Fruit fly (Drosophila melanogaster) whole organism, wandering third instar larva: ENCODE measurements around the gene Sap47.

Experiments
- Abd-B ChIP-seq: fragments of >200 bp; optimal IDR thresholded peaks from 2 replicates; lab custom pipeline; 2017; ENCODE audit warnings: missing biosample characterization, missing genetic modification characterization
- CG32264 ChIP-seq: fragments of 200-800 bp; sonication (Bioruptor generic); optimal IDR thresholded peaks from 2 replicates; lab custom pipeline; 2016; ENCODE audit warnings: missing biosample characterization, missing genetic modification characterization
- CG9705 ChIP-seq: fragments of 200-800 bp; sonication (Bioruptor generic); optimal IDR thresholded peaks from 2 replicates; lab custom pipeline; 2018; ENCODE audit warnings: missing biosample characterization, mild to moderate bottlenecking, missing genetic modification characterization
- CrebA ChIP-seq: fragments of 200-800 bp; sonication (Bioruptor generic); optimal IDR thresholded peaks from 2 replicates; lab custom pipeline; 2016; ENCODE audit warnings: missing biosample characterization, mild to moderate bottlenecking, missing genetic modification characterization, borderline replicate concordance
- Dfd ChIP-seq: fragments of >200 bp; optimal IDR thresholded peaks from 2 replicates; lab custom pipeline; 2017; ENCODE audit warnings: missing biosample characterization, missing genetic modification characterization
- Dif ChIP-seq: fragments of 200-275, 200-300 bp; sonication (Bioruptor generic); optimal IDR thresholded peaks from 2 replicates; lab custom pipeline; 2018; ENCODE audit warnings: missing biosample characterization, missing genetic modification characterization; ENCODE audit not compliant: partially characterized antibody
- GATAd ChIP-seq: sonication (Bioruptor generic); optimal IDR thresholded peaks from 2 replicates; lab custom pipeline; 2016; ENCODE audit warnings: missing biosample characterization, missing genetic modification characterization
- HLH106 ChIP-seq: fragments of 200-800 bp; optimal IDR thresholded peaks from 3 replicates; lab custom pipeline; 2019; ENCODE audit warnings: missing biosample characterization, mild to moderate bottlenecking, missing genetic modification characterization, moderate library complexity
- Hnf4 ChIP-seq: fragments of 200-800 bp; sonication (Bioruptor generic); optimal IDR thresholded peaks from 2 replicates; lab custom pipeline; 2016; ENCODE audit warnings: missing biosample characterization, mild to moderate bottlenecking, missing genetic modification characterization
- Hr78 ChIP-seq: fragments of >200 bp; optimal IDR thresholded peaks from 2 replicates; lab custom pipeline; 2017; ENCODE audit warnings: missing biosample characterization, missing genetic modification characterization
- Hr83 ChIP-seq: fragments of 200-300 bp; sonication (Bioruptor generic); optimal IDR thresholded peaks from 2 replicates; lab custom pipeline; 2016; ENCODE audit warnings: missing biosample characterization, mild to moderate bottlenecking, missing genetic modification characterization, moderate library complexity; ENCODE audit not compliant: poor library complexity, severe bottlenecking
- Jra ChIP-seq: sonication (Bioruptor generic); optimal IDR thresholded peaks from 2 replicates; lab custom pipeline; 2016; ENCODE audit warnings: missing biosample characterization, missing genetic modification characterization
- Mio ChIP-seq: sonication (Bioruptor generic); optimal IDR thresholded peaks from 2 replicates; lab custom pipeline; 2016; ENCODE audit warnings: missing biosample characterization, missing genetic modification characterization
- Myc ChIP-seq: fragments of >200 bp; optimal IDR thresholded peaks from 2 replicates; lab custom pipeline; 2017
- N ChIP-seq: fragments of >200 bp; optimal IDR thresholded peaks from 2 replicates; lab custom pipeline; 2018; ENCODE audit warnings: missing biosample characterization, missing external identifiers, missing genetic modification characterization
- OdsH ChIP-seq: fragments of 200-800 bp; sonication (Bioruptor generic); optimal IDR thresholded peaks from 2 replicates; lab custom pipeline; 2016; ENCODE audit warnings: missing biosample characterization, mild to moderate bottlenecking, missing genetic modification characterization
- Rel ChIP-seq, 2 experiments: fragments of 200-800 bp; sonication (Bioruptor generic) in 1 of 2; optimal IDR thresholded peaks; 2 replicates in 1 of 2; 3 replicates in 1 of 2; lab custom pipeline; 2016 to 2019; ENCODE audit warnings: mild to moderate bottlenecking in 2 of 2, missing biosample characterization in 2 of 2, missing genetic modification characterization in 2 of 2, moderate library complexity in 1 of 2
- Sp1 ChIP-seq: fragments of 200-800 bp; sonication (Bioruptor generic); optimal IDR thresholded peaks from 3 replicates; lab custom pipeline; 2019; ENCODE audit warnings: missing biosample characterization, mild to moderate bottlenecking, missing genetic modification characterization, moderate library complexity
- Vsx2 ChIP-seq: fragments of 200-300, 225-300 bp; sonication (Bioruptor generic); optimal IDR thresholded peaks from 2 replicates; lab custom pipeline; 2018; ENCODE audit warnings: missing biosample characterization, missing genetic modification characterization; ENCODE audit not compliant: partially characterized antibody
- br ChIP-seq: fragments of 200-800 bp; sonication (Bioruptor generic); optimal IDR thresholded peaks from 2 replicates; lab custom pipeline; 2016; ENCODE audit warnings: missing biosample characterization, missing genetic modification characterization
- brk ChIP-seq: fragments of 200-800 bp; sonication (Bioruptor generic); optimal IDR thresholded peaks from 2 replicates; lab custom pipeline; 2016; ENCODE audit warnings: missing biosample characterization, mild to moderate bottlenecking, missing genetic modification characterization
- dl ChIP-seq, 2 experiments: fragments of 175-275, 200-275 bp in 1 of 2; fragments of 200-275 bp in 1 of 2; sonication (Bioruptor generic); optimal IDR thresholded peaks; lab custom pipeline; 2018; ENCODE audit warnings: mild to moderate bottlenecking in 2 of 2, missing biosample characterization in 2 of 2, missing genetic modification characterization in 2 of 2, moderate library complexity in 2 of 2; ENCODE audit not compliant: partially characterized antibody in 2 of 2, insufficient read depth in 1 of 2
- dmrt93B ChIP-seq: fragments of 200-800 bp; sonication (Bioruptor generic); optimal IDR thresholded peaks from 2 replicates; lab custom pipeline; 2018; ENCODE audit warnings: missing biosample characterization, mild to moderate bottlenecking, missing genetic modification characterization
- dsf ChIP-seq: sonication (Bioruptor generic); optimal IDR thresholded peaks from 2 replicates; lab custom pipeline; 2016; ENCODE audit warnings: missing biosample characterization, missing genetic modification characterization, borderline replicate concordance
- ey ChIP-seq: fragments of 200-800 bp; sonication (Bioruptor generic); optimal IDR thresholded peaks from 2 replicates; lab custom pipeline; 2016; ENCODE audit warnings: missing biosample characterization, missing genetic modification characterization
- foxo ChIP-seq, 2 experiments: fragments of 200-800 bp; sonication (Bioruptor generic); optimal IDR thresholded peaks; 2 replicates in 1 of 2; 3 replicates in 1 of 2; lab custom pipeline; 2016 to 2017; ENCODE audit warnings: missing biosample characterization in 2 of 2, missing genetic modification characterization in 2 of 2
- fru ChIP-seq: fragments of 200-800 bp; sonication (Bioruptor generic); optimal IDR thresholded peaks from 3 replicates; lab custom pipeline; 2016; ENCODE audit warnings: missing biosample characterization, mild to moderate bottlenecking, missing genetic modification characterization
- h ChIP-seq: fragments of 200-800 bp; sonication (Bioruptor generic); optimal IDR thresholded peaks from 3 replicates; lab custom pipeline; 2016; ENCODE audit warnings: missing biosample characterization, mild to moderate bottlenecking, missing genetic modification characterization
- jim ChIP-seq: fragments of 175-275, 200-325 bp; sonication (Bioruptor generic); optimal IDR thresholded peaks from 2 replicates; lab custom pipeline; 2016; ENCODE audit warnings: missing biosample characterization, mild to moderate bottlenecking, missing genetic modification characterization
- lola ChIP-seq: fragments of >200 bp; optimal IDR thresholded peaks from 2 replicates; lab custom pipeline; 2017; ENCODE audit warnings: missing biosample characterization, missing genetic modification characterization
- pan ChIP-seq: fragments of >200 bp; optimal IDR thresholded peaks from 2 replicates; lab custom pipeline; 2017
- psq ChIP-seq: fragments of 200-800 bp; sonication (Bioruptor generic); optimal IDR thresholded peaks from 3 replicates; lab custom pipeline; 2017; ENCODE audit warnings: missing biosample characterization, mild to moderate bottlenecking, missing genetic modification characterization, moderate library complexity
- rgr ChIP-seq: fragments of 200-800 bp; sonication (Bioruptor generic); optimal IDR thresholded peaks from 3 replicates; lab custom pipeline; 2016; ENCODE audit warnings: missing biosample characterization, mild to moderate bottlenecking, missing genetic modification characterization
- sage ChIP-seq: fragments of 200-800 bp; sonication (Bioruptor generic); optimal IDR thresholded peaks from 2 replicates; lab custom pipeline; 2016; ENCODE audit warnings: missing biosample characterization, mild to moderate bottlenecking, missing genetic modification characterization
- sv ChIP-seq: fragments of 200-800 bp; sonication (Bioruptor generic); optimal IDR thresholded peaks from 3 replicates; lab custom pipeline; 2016; ENCODE audit warnings: missing biosample characterization, missing genetic modification characterization
- tai ChIP-seq: sonication (Bioruptor generic); optimal IDR thresholded peaks from 2 replicates; lab custom pipeline; 2016; ENCODE audit warnings: missing biosample characterization, missing genetic modification characterization
- usp ChIP-seq: fragments of >200 bp; optimal IDR thresholded peaks from 2 replicates; lab custom pipeline; 2017; ENCODE audit warnings: missing biosample characterization, missing genetic modification characterization
- woc ChIP-seq: sonication (Bioruptor generic); optimal IDR thresholded peaks from 2 replicates; lab custom pipeline; 2016; ENCODE audit warnings: missing biosample characterization, mild to moderate bottlenecking, missing genetic modification characterization

The Sap47 gene

dm6 chr3R:15983541-15984229, 48.8 kb downstream of the Sap47 start:
- no peak for TF ChIP-seq jim (GFP tag; lab: Kevin White, UChicago)
- no peak for TF ChIP-seq dsf (GFP tag; lab: Kevin White, UChicago)
- TF ChIP-seq CG9705 (GFP tag; lab: Kevin White, UChicago): no peak
- no peak for TF ChIP-seq lola (GFP tag; lab: Kevin White, UChicago)
- TF ChIP-seq rgr: no peak
- peak; percentile 46 for TF ChIP-seq Myc (lab: Kevin White, UChicago)
- no peak for TF ChIP-seq usp

DNA sequence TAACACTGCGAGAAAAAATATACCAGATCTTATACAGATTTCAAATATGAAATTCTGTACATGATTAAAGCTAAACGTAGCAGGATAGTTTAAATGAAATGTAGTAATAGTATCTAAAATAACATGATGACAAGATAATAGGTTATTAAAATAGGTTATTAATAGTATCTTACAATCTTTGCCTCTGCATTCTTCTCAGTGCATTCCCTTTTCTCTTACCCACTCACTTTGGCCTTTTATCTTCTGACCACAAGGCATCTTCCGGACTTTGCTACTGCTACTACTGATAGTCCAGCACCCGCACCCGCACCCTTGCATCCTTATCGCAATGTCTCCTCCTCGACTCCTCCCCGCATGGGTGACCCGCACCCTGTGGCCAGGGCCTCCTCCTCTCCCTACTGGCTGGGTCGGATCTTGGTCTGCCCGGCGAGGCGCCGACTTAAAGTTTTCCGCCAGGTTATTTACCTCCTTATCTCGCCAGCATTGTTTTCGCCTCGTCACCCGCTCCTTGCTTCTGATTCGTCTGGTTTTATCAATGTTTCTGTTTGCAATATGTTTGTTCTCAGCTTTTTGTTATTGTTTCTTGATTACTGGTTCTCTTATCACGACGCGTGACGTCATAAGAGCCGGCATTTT, 49.7 kb downstream of the Sap47 start:
- TF ChIP-seq Hr83 (no peak), foxo (GFP tag; optimal IDR thresholded peaks at IDR 0.05; lab: Kevin White, UChicago) (peak in 1 of 2 experiments; percentile 79), Myc (lab: Kevin White, UChicago) (no peak), ey (GFP tag; lab: Kevin White, UChicago) (peak; percentile 68), CG32264 (GFP tag; lab: Kevin White, UChicago) (no peak), dmrt93B (GFP tag; lab: Kevin White, UChicago) (peak; percentile 7), jim (GFP tag; lab: Kevin White, UChicago) (no peak), fru (GFP tag; lab: Kevin White, UChicago) (peak; percentile 72), Dfd (no peak), woc (no peak), psq (peak; percentile 73), usp (no peak), pan (lab: Kevin White, UChicago) (no peak), N (no peak), h (GFP tag; lab: Kevin White, UChicago) (peak; percentile 65), Jra (GFP tag; lab: Kevin White, UChicago) (peak; percentile 16), Hr78 (GFP tag; lab: Kevin White, UChicago) (no peak), HLH106 (peak; percentile 70), Dif (GFP tag; lab: Kevin White, UChicago) (no peak), Vsx2 (no peak), tai (GFP tag; lab: Kevin White, UChicago) (no peak), OdsH (GFP tag; lab: Kevin White, UChicago) (peak; percentile 73), lola (GFP tag; lab: Kevin White, UChicago) (no peak), Abd-B (GFP tag; lab: Kevin White, UChicago) (no peak), CrebA (no peak), Rel (GFP tag; optimal IDR thresholded peaks at IDR 0.05; lab: Kevin White, UChicago) (no peak), Rel (tag; optimal IDR thresholded peaks at IDR 0.05; lab: Kevin White, UChicago) (peak; percentile 11), Mio (GFP tag; lab: Kevin White, UChicago) (no peak), br (peak; percentile 62), GATAd (GFP tag; lab: Kevin White, UChicago) (no peak), sage (GFP tag; lab: Kevin White, UChicago) (no peak), rgr (peak; percentile 76), Hnf4 (GFP tag; lab: Kevin White, UChicago) (peak; percentile 74), dsf (GFP tag; lab: Kevin White, UChicago) (no peak), dl (GFP tag; optimal IDR thresholded peaks at IDR 0.05; lab: Kevin White, UChicago; ENCODE audit: insufficient read depth in 1 of 2, partially characterized antibody in 2 of 2) (no peak), brk (GFP tag; lab: Kevin White, UChicago) (no peak), sv (no peak), Sp1 (peak; percentile 68), CG9705 (GFP tag; lab: Kevin White, UChicago) (no peak)
